Worm (Caenorhabditis elegans): ENCODE measurements around the gene scl-15.

- TF ChIP-seq unc-62 (GFP tag; optimal IDR thresholded peaks at IDR 0.05) (no peak), lin-54 (GFP tag; optimal IDR thresholded peaks at IDR 0.05) (no peak), dpff-1 (tag; optimal IDR thresholded peaks at IDR 0.05) (no peak), ztf-28 (GFP tag; IDR thresholded peaks at IDR 0.05) (no peak), lsy-27 (tag; optimal IDR thresholded peaks at IDR 0.05; ENCODE audit: borderline replicate concordance, insufficient read depth) (no peak), snpc-4 (GFP tag; optimal IDR thresholded peaks at IDR 0.05) (no peak), snpc-4 (tag; optimal IDR thresholded peaks at IDR 0.05) (no peak), efl-1 (GFP tag; optimal IDR thresholded peaks at IDR 0.05) (no peak), K12H6.12 (tag; optimal IDR thresholded peaks at IDR 0.05) (no peak), snpc-1.3 (tag; optimal IDR thresholded peaks at IDR 0.05; ENCODE audit: insufficient read depth) (no peak), cebp-2 (GFP tag; IDR thresholded peaks at IDR 0.05) (no peak)
Observed at ce11 chrII:3332039-3332438, 47.6 kb upstream of the scl-15 start, which contains the start of gene irld-27.
